6 fruit fly cellular contexts compared by ENCODE assay signal in genomic region chr2L:11155166-11155958, dm6.
TF ChIP-seq lines count a peak whose summit lies in the region.

TSS of gene CG6287 (minus strand) at chr2L:11155721.

- TF ChIP-seq CTCF in whole organism, embryonic (GFP tag; optimal IDR thresholded peaks at IDR 0.05; lab: Kevin White, UChicago): no peak

TF ChIP-seq in whole organism, 6 proteins besides CTCF, POLR2A, EP300 and RAD21:
- no peak for TF ChIP-seq psq (optimal IDR thresholded peaks at IDR 0.05; lab: Kevin White, UChicago)
- TF ChIP-seq Dll (optimal IDR thresholded peaks at IDR 0.05; lab: Kevin White, UChicago): peak; percentile 97
- TF ChIP-seq EcR (GFP tag; optimal IDR thresholded peaks at IDR 0.05; lab: Kevin White, UChicago): peak; percentile 89 to 96
- peak; percentile 46 for TF ChIP-seq pan (optimal IDR thresholded peaks at IDR 0.05; lab: Kevin White, UChicago)
- no peak for TF ChIP-seq CG8478 (optimal IDR thresholded peaks at IDR 0.05; lab: Kevin White, UChicago)
- no peak for TF ChIP-seq usp (GFP tag; optimal IDR thresholded peaks at IDR 0.05; lab: Kevin White, UChicago)
TF ChIP-seq in whole organism: peak in this region for 3.

TF ChIP-seq in whole organism, adult, 20 proteins besides CTCF, POLR2A, EP300 and RAD21 (continues in another document):
- peak; percentile 78 to 85 for TF ChIP-seq cnc (optimal IDR thresholded peaks at IDR 0.05; lab: Kevin White, UChicago)
- TF ChIP-seq pad (GFP tag; optimal IDR thresholded peaks at IDR 0.05; lab: Kevin White, UChicago): peak; percentile 86
- TF ChIP-seq CG12768 (GFP tag; optimal IDR thresholded peaks at IDR 0.05; lab: Kevin White, UChicago): peak; percentile 95
- TF ChIP-seq Clk (GFP tag; optimal IDR thresholded peaks at IDR 0.05; lab: Kevin White, UChicago): peak; percentile 92
- TF ChIP-seq CG14711 (tag; optimal IDR thresholded peaks at IDR 0.05; lab: Kevin White, UChicago): peak; percentile 96
- TF ChIP-seq ovo (GFP tag; optimal IDR thresholded peaks at IDR 0.05; lab: Kevin White, UChicago): peak; percentile 75
- TF ChIP-seq CG7101 (tag; optimal IDR thresholded peaks at IDR 0.05; lab: Kevin White, UChicago): peak; percentile 97
- peak; percentile 94 for TF ChIP-seq CG11617 (GFP tag; optimal IDR thresholded peaks at IDR 0.05; lab: Kevin White, UChicago)
- TF ChIP-seq toe (GFP tag; optimal IDR thresholded peaks at IDR 0.05; lab: Kevin White, UChicago): peak; percentile 95
- TF ChIP-seq Crg-1 (GFP tag; optimal IDR thresholded peaks at IDR 0.05; lab: Kevin White, UChicago): peak; percentile 93
- peak; percentile 66 for TF ChIP-seq Mnt (GFP tag; optimal IDR thresholded peaks at IDR 0.05; lab: Kevin White, UChicago)
- TF ChIP-seq CG7045 (GFP tag; optimal IDR thresholded peaks at IDR 0.05; lab: Kevin White, UChicago): peak; percentile 97
- no peak for TF ChIP-seq kay (GFP tag; lab: Kevin White, UChicago; ENCODE audit: borderline replicate concordance)
- peak; percentile 63 for TF ChIP-seq cic (GFP tag; optimal IDR thresholded peaks at IDR 0.05; lab: Kevin White, UChicago)
- TF ChIP-seq CG5204 (GFP tag; optimal IDR thresholded peaks at IDR 0.05; lab: Kevin White, UChicago): peak; percentile 94
- peak; percentile 94 for TF ChIP-seq tj (GFP tag; optimal IDR thresholded peaks at IDR 0.05; lab: Kevin White, UChicago)
- peak; percentile 92 for TF ChIP-seq CG1620 (GFP tag; optimal IDR thresholded peaks at IDR 0.05; lab: Kevin White, UChicago)

TF ChIP-seq in whole organism, embryonic, 481 proteins besides CTCF, POLR2A, EP300 and RAD21 (continues in another document):
- TF ChIP-seq CG30403 (GFP tag; optimal IDR thresholded peaks at IDR 0.05; lab: Kevin White, UChicago) (peak; percentile 18), Trl (optimal IDR thresholded peaks at IDR 0.05; lab: Kevin White, UChicago) (peak in 1 of 2 experiments; percentile 19), Trl (GFP tag; optimal IDR thresholded peaks at IDR 0.05; lab: Kevin White, UChicago) (no peak), lbe (GFP tag; optimal IDR thresholded peaks at IDR 0.05; lab: Kevin White, UChicago) (peak; percentile 72), ase (GFP tag; IDR thresholded peaks at IDR 0.05; lab: Robert Waterston, UW) (0 out of 3 replicates have a peak, but pooled peaks have one; percentile 26), chm (GFP tag; IDR thresholded peaks at IDR 0.05; lab: Robert Waterston, UW) (no peak), CG17328 (GFP tag; IDR thresholded peaks at IDR 0.05; lab: Robert Waterston, UW) (peak; percentile 59; the same call in 1 of the 2 replicates), CG14667 (GFP tag; IDR thresholded peaks at IDR 0.05; lab: Robert Waterston, UW) (no peak), Blimp-1 (GFP tag; optimal IDR thresholded peaks at IDR 0.05; lab: Kevin White, UChicago) (no peak), Chrac-16 (GFP tag; optimal IDR thresholded peaks at IDR 0.05; lab: Kevin White, UChicago) (peak; percentile 18), CG6689 (GFP tag; IDR thresholded peaks at IDR 0.05; lab: Robert Waterston, UW) (0 out of 2 replicates have a peak, but pooled peaks have one; percentile 7), Usf (GFP tag; optimal IDR thresholded peaks at IDR 0.05; lab: Kevin White, UChicago) (peak; percentile 12), BEAF-32 (GFP tag; optimal IDR thresholded peaks at IDR 0.05; lab: Kevin White, UChicago) (no peak), CG10209 (GFP tag; optimal IDR thresholded peaks at IDR 0.05; lab: Kevin White, UChicago) (peak; percentile 5), peb (GFP tag; IDR thresholded peaks at IDR 0.05; lab: Robert Waterston, UW) (no peak), CG2120 (GFP tag; optimal IDR thresholded peaks at IDR 0.05; lab: Kevin White, UChicago) (peak; percentile 59), btn (GFP tag; optimal IDR thresholded peaks at IDR 0.05; lab: Kevin White, UChicago) (no peak)

TF ChIP-seq in whole organism, prepupa, 60 proteins besides CTCF, POLR2A, EP300 and RAD21 (continues in another document):
- peak; percentile 97 for TF ChIP-seq Gug (GFP tag; IDR thresholded peaks at IDR 0.05; lab: Robert Waterston, UW)
- peak; percentile 96 for TF ChIP-seq CG11294 (GFP tag; IDR thresholded peaks at IDR 0.05; lab: Robert Waterston, UW)
- peak; percentile 94 for TF ChIP-seq Sox14 (GFP tag; optimal IDR thresholded peaks at IDR 0.05; lab: Kevin White, UChicago)
- peak; percentile 99 for TF ChIP-seq Eip78C (GFP tag; lab: Kevin White, UChicago)
- peak; percentile 95 for TF ChIP-seq CG8319 (GFP tag; optimal IDR thresholded peaks at IDR 0.05; lab: Kevin White, UChicago)
- TF ChIP-seq eg (GFP tag; IDR thresholded peaks at IDR 0.05; lab: Robert Waterston, UW): peak; percentile 99
- peak; percentile 56 for TF ChIP-seq Hr38 (GFP tag; optimal IDR thresholded peaks at IDR 0.05; lab: Kevin White, UChicago)
- TF ChIP-seq Sox102F (GFP tag; optimal IDR thresholded peaks at IDR 0.05; lab: Kevin White, UChicago): peak; percentile 89
- TF ChIP-seq fkh (GFP tag; optimal IDR thresholded peaks at IDR 0.05; lab: Kevin White, UChicago): no peak
- TF ChIP-seq topi (GFP tag; optimal IDR thresholded peaks at IDR 0.05; lab: Kevin White, UChicago): peak; percentile 95
- peak; percentile 93 for TF ChIP-seq CG3032 (tag; optimal IDR thresholded peaks at IDR 0.05; lab: Kevin White, UChicago)
- peak; percentile 97 for TF ChIP-seq CG15336 (GFP tag; IDR thresholded peaks at IDR 0.05; lab: Robert Waterston, UW)
- TF ChIP-seq esn (GFP tag; optimal IDR thresholded peaks at IDR 0.05; lab: Kevin White, UChicago): peak; percentile 97
- TF ChIP-seq CG1621 (tag; optimal IDR thresholded peaks at IDR 0.05; lab: Kevin White, UChicago): peak; percentile 84
- TF ChIP-seq CG10631 (GFP tag; optimal IDR thresholded peaks at IDR 0.05; lab: Kevin White, UChicago): peak; percentile 95
- peak; percentile 95 for TF ChIP-seq achi (GFP tag; optimal IDR thresholded peaks at IDR 0.05; lab: Kevin White, UChicago)
- TF ChIP-seq CG31627 (GFP tag; optimal IDR thresholded peaks at IDR 0.05; lab: Kevin White, UChicago): peak; percentile 97
- peak; percentile 96 for TF ChIP-seq CG8119 (GFP tag; IDR thresholded peaks at IDR 0.05; lab: Robert Waterston, UW)

TF ChIP-seq in whole organism, pupa, 21 proteins besides CTCF, POLR2A, EP300 and RAD21 (continues in another document):
- peak; percentile 87 for TF ChIP-seq CG12605 (GFP tag; IDR thresholded peaks at IDR 0.05; lab: Robert Waterston, UW)
- TF ChIP-seq Ets98B (GFP tag; IDR thresholded peaks at IDR 0.05; lab: Robert Waterston, UW): peak; percentile 97
- peak; percentile 92 for TF ChIP-seq CG9948 (tag; optimal IDR thresholded peaks at IDR 0.05; lab: Kevin White, UChicago)
- TF ChIP-seq CG10348 (GFP tag; IDR thresholded peaks at IDR 0.05; lab: Robert Waterston, UW): peak; percentile 87
- peak; percentile 93 for TF ChIP-seq Snoo (tag; optimal IDR thresholded peaks at IDR 0.05; lab: Kevin White, UChicago)
- TF ChIP-seq CG4496 (GFP tag; IDR thresholded peaks at IDR 0.05; lab: Robert Waterston, UW): peak; percentile 98
- TF ChIP-seq gl (tag; optimal IDR thresholded peaks at IDR 0.05; lab: Kevin White, UChicago): peak; percentile 71
- TF ChIP-seq EcR (GFP tag; optimal IDR thresholded peaks at IDR 0.05; lab: Kevin White, UChicago): peak; percentile 99
- TF ChIP-seq CG13204 (GFP tag; optimal IDR thresholded peaks at IDR 0.05; lab: Kevin White, UChicago): no peak
- peak; percentile 94 for TF ChIP-seq Pif1A (GFP tag; optimal IDR thresholded peaks at IDR 0.05; lab: Kevin White, UChicago)
- peak; percentile 93 for TF ChIP-seq CG17806 (tag; optimal IDR thresholded peaks at IDR 0.05; lab: Kevin White, UChicago)
- TF ChIP-seq fd96Ca (GFP tag; IDR thresholded peaks at IDR 0.05; lab: Robert Waterston, UW): peak; percentile 81
- peak; percentile 85 for TF ChIP-seq CG34367 (tag; optimal IDR thresholded peaks at IDR 0.05; lab: Kevin White, UChicago)
- TF ChIP-seq rn (GFP tag; IDR thresholded peaks at IDR 0.05; lab: Robert Waterston, UW): peak; percentile 94
- peak; percentile 57 for TF ChIP-seq D1 (tag; optimal IDR thresholded peaks at IDR 0.05; lab: Kevin White, UChicago)
- peak; percentile 90 for TF ChIP-seq CG15710 (tag; optimal IDR thresholded peaks at IDR 0.05; lab: Kevin White, UChicago)
- TF ChIP-seq CG32121 (GFP tag; IDR thresholded peaks at IDR 0.05; lab: Robert Waterston, UW): peak; percentile 97
- TF ChIP-seq Pif1B (GFP tag; optimal IDR thresholded peaks at IDR 0.05; lab: Kevin White, UChicago): peak; percentile 86
- peak; percentile 95 for TF ChIP-seq CG8301 (tag; optimal IDR thresholded peaks at IDR 0.05; lab: Kevin White, UChicago)
- TF ChIP-seq CG14655 (GFP tag; optimal IDR thresholded peaks at IDR 0.05; lab: Kevin White, UChicago): peak; percentile 94

TF ChIP-seq in whole organism, wandering third instar larva, 38 proteins besides CTCF, POLR2A, EP300 and RAD21 (continues in another document):
- peak; percentile 95 for TF ChIP-seq rgr (GFP tag; optimal IDR thresholded peaks at IDR 0.05; lab: Kevin White, UChicago)
- peak; percentile 90 for TF ChIP-seq Sp1 (GFP tag; optimal IDR thresholded peaks at IDR 0.05; lab: Kevin White, UChicago)
- TF ChIP-seq fru (GFP tag; optimal IDR thresholded peaks at IDR 0.05; lab: Kevin White, UChicago): peak; percentile 94
- peak; percentile 97 for TF ChIP-seq h (GFP tag; optimal IDR thresholded peaks at IDR 0.05; lab: Kevin White, UChicago)
- peak; percentile 90 for TF ChIP-seq psq (GFP tag; optimal IDR thresholded peaks at IDR 0.05; lab: Kevin White, UChicago)
- peak; percentile 91 for TF ChIP-seq woc (GFP tag; optimal IDR thresholded peaks at IDR 0.05; lab: Kevin White, UChicago)
- TF ChIP-seq sage (GFP tag; optimal IDR thresholded peaks at IDR 0.05; lab: Kevin White, UChicago): peak; percentile 85
- TF ChIP-seq Myc (optimal IDR thresholded peaks at IDR 0.05; lab: Kevin White, UChicago): no peak
- TF ChIP-seq sv (GFP tag; optimal IDR thresholded peaks at IDR 0.05; lab: Kevin White, UChicago): no peak
- peak; percentile 94 for TF ChIP-seq OdsH (GFP tag; optimal IDR thresholded peaks at IDR 0.05; lab: Kevin White, UChicago)
- peak; percentile 96 for TF ChIP-seq HLH106 (tag; optimal IDR thresholded peaks at IDR 0.05; lab: Kevin White, UChicago)
- TF ChIP-seq usp (GFP tag; optimal IDR thresholded peaks at IDR 0.05; lab: Kevin White, UChicago): no peak
- TF ChIP-seq Mio (GFP tag; optimal IDR thresholded peaks at IDR 0.05; lab: Kevin White, UChicago): peak; percentile 45
- peak; percentile 88 for TF ChIP-seq tai (GFP tag; optimal IDR thresholded peaks at IDR 0.05; lab: Kevin White, UChicago)
- peak; percentile 90 for TF ChIP-seq dmrt93B (GFP tag; optimal IDR thresholded peaks at IDR 0.05; lab: Kevin White, UChicago)
- peak; percentile 58 for TF ChIP-seq GATAd (GFP tag; optimal IDR thresholded peaks at IDR 0.05; lab: Kevin White, UChicago)
- TF ChIP-seq CrebA (GFP tag; optimal IDR thresholded peaks at IDR 0.05; lab: Kevin White, UChicago; ENCODE audit: borderline replicate concordance): peak; percentile 44
- TF ChIP-seq CG32264 (GFP tag; optimal IDR thresholded peaks at IDR 0.05; lab: Kevin White, UChicago): peak; percentile 89
- TF ChIP-seq CG9705 (GFP tag; optimal IDR thresholded peaks at IDR 0.05; lab: Kevin White, UChicago): peak; percentile 87
- peak; percentile 79 for TF ChIP-seq dsf (GFP tag; optimal IDR thresholded peaks at IDR 0.05; lab: Kevin White, UChicago; ENCODE audit: borderline replicate concordance)
- TF ChIP-seq jim (GFP tag; optimal IDR thresholded peaks at IDR 0.05; lab: Kevin White, UChicago): peak; percentile 86
- no peak for TF ChIP-seq Hr78 (GFP tag; optimal IDR thresholded peaks at IDR 0.05; lab: Kevin White, UChicago)
